Fruit fly (Drosophila melanogaster) Kc167 (cell line): ENCODE data around the gene THADA.

Experiments used
- insv ChIP-seq: fragments of >200 bp; optimal IDR thresholded peaks from 3 replicates; lab custom pipeline; 2018; ENCODE audit warnings: missing external identifiers
- psq ChIP-seq: fragments of >200 bp; optimal IDR thresholded peaks from 2 replicates; lab custom pipeline; 2017; ENCODE audit warnings: missing external identifiers

DNA sequence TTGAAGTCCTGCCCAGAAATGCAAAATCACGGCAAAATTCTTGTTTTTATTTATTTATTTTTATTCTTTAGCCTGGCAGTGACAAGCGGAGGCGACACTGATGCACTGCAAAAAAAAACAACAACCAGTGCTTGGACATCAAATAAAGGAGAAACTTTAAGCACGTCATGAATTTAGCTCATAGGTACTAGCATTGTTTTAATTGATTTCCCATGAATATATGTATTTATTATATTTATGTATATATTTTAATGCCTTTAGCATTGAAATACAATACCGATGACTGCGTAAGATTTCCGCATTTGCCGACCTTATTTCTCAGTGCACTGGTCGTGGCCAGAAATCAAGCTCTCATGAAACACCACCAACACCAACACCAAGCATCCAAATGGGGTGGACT lies 46.7 kb downstream of the THADA start:
- no peak for TF ChIP-seq psq (lab: Kevin White, UChicago)
- TF ChIP-seq insv (lab: Kevin White, UChicago): no peak
